Worm (Caenorhabditis elegans) whole organism, late embryonic: Measurements from ENCODE around the gene C40C9.3.

Experiments used
- ceh-31 ChIP-seq: sonication (generic microtip); optimal IDR thresholded peaks from 2 replicates; lab custom pipeline; 2016; ENCODE audit warnings: missing genetic modification characterization, missing compliant biosample characterization
- eyg-1 ChIP-seq: sonication (generic microtip); optimal IDR thresholded peaks from 2 replicates; lab custom pipeline; 2016; ENCODE audit warnings: missing genotype, missing genetic modification characterization, missing compliant biosample characterization
- fkh-10 ChIP-seq: fragments of 150-350 bp; optimal IDR thresholded peaks from 2 replicates; lab custom pipeline; 2014; ENCODE audit warnings: missing biosample characterization, missing genetic modification reagents, missing genetic modification characterization
- sox-4 ChIP-seq: sonication (generic microtip); optimal IDR thresholded peaks from 2 replicates; lab custom pipeline; 2017; ENCODE audit warnings: mild to moderate bottlenecking, missing genetic modification characterization, inconsistent platforms, missing compliant biosample characterization

- no peak for TF ChIP-seq eyg-1 (tag; lab: Kevin White, UChicago)
- TF ChIP-seq sox-4 (tag; lab: Kevin White, UChicago) = no peak
- no peak for TF ChIP-seq ceh-31 (tag; lab: Kevin White, UChicago)
- no peak for TF ChIP-seq fkh-10 (GFP tag; lab: Kevin White, UChicago)
Observed at ce11 chrX:13650799-13651198, 3.4 kb downstream of the C40C9.3 start, which contains the start of gene C40C9.4.
